Worm (Caenorhabditis elegans) whole organism, L1 larva: Measurements from ENCODE around the gene emb-30.
A peak's percentile ranks its signal among the peaks of the same experiment; 100 is the strongest.

ENCODE experiments used
- C16A3.4 ChIP-seq: fragments of 150-350 bp; optimal IDR thresholded peaks from 2 replicates; lab custom pipeline; 2014; ENCODE audit warnings: missing biosample characterization, missing genetic modification characterization
- blmp-1 ChIP-seq: fragments of 150-350 bp; optimal IDR thresholded peaks from 2 replicates; lab custom pipeline; 2014; ENCODE audit warnings: missing biosample characterization, missing genetic modification characterization
- ceh-8 ChIP-seq: fragments of 200-800 bp; sonication (Bioruptor generic); optimal IDR thresholded peaks from 2 replicates; lab custom pipeline; 2018; ENCODE audit warnings: mild to moderate bottlenecking, missing genetic modification characterization, moderate library complexity, missing compliant biosample characterization
- dpl-1 ChIP-seq, 3 experiments: fragments of 150-350 bp in 2 of 3; sonication (generic microtip) in 1 of 3; optimal IDR thresholded peaks; 2 replicates each; lab custom pipeline; 2014 to 2017; ENCODE audit warnings: missing biosample characterization in 3 of 3, missing genetic modification characterization in 3 of 3, missing genetic modification reagents in 3 of 3
- dsc-1 ChIP-seq: sonication (generic microtip); optimal IDR thresholded peaks from 2 replicates; lab custom pipeline; 2016; ENCODE audit warnings: mild to moderate bottlenecking, missing genetic modification characterization, missing compliant biosample characterization
- efl-1 ChIP-seq, 4 experiments: fragments of 150-350 bp; optimal IDR thresholded peaks in 3 of 4; peaks in 1 of 4; 1 replicate in 1 of 4; 2 replicates in 3 of 4; lab custom pipeline; 2014; ENCODE audit warnings: missing biosample characterization in 2 of 4, missing genetic modification characterization in 2 of 4, missing genetic modification reagents in 2 of 4
- elt-3 ChIP-seq, 6 experiments: fragments of 150-350 bp in 1 of 6; sonication (generic microtip); optimal IDR thresholded peaks; 2 replicates each; lab custom pipeline; 2017 to 2018; ENCODE audit warnings: missing biosample characterization in 6 of 6, missing genetic modification characterization in 6 of 6, inconsistent platforms in 1 of 6
- hlh-17 ChIP-seq: fragments of 200-800 bp; sonication (Bioruptor generic); optimal IDR thresholded peaks from 2 replicates; lab custom pipeline; 2018; ENCODE audit warnings: missing genetic modification characterization, mild to moderate bottlenecking, missing compliant biosample characterization, moderate library complexity, borderline replicate concordance
- jun-1 ChIP-seq: fragments of 150-350 bp; optimal IDR thresholded peaks from 2 replicates; lab custom pipeline; 2014; ENCODE audit warnings: missing biosample characterization, missing genetic modification reagents, missing genetic modification characterization
- lin-14 ChIP-seq: fragments of 200-800 bp; sonication (Bioruptor generic); optimal IDR thresholded peaks from 2 replicates; lab custom pipeline; 2018; ENCODE audit warnings: mild to moderate bottlenecking, missing genetic modification characterization, moderate library complexity, missing compliant biosample characterization
- lin-15B ChIP-seq: fragments of 150-350 bp; sonication (generic microtip); optimal IDR thresholded peaks from 3 replicates; lab custom pipeline; 2014; ENCODE audit warnings: missing biosample characterization, missing genetic modification characterization
- lin-35 ChIP-seq, 2 experiments: fragments of 150-350 bp; optimal IDR thresholded peaks; 2 replicates each; lab custom pipeline; 2014; ENCODE audit warnings: missing biosample characterization in 2 of 2, missing genetic modification characterization in 2 of 2, missing genetic modification reagents in 2 of 2
- lin-39 ChIP-seq: fragments of 150-350 bp; optimal IDR thresholded peaks from 2 replicates; lab custom pipeline; 2014; ENCODE audit warnings: missing biosample characterization, missing genetic modification reagents, missing genetic modification characterization
- lsy-2 ChIP-seq, 2 experiments: fragments of 150-350 bp; optimal IDR thresholded peaks; 2 replicates each; lab custom pipeline; 2014; ENCODE audit warnings: missing biosample characterization in 2 of 2, missing genetic modification characterization in 2 of 2
- mab-9 ChIP-seq: fragments of 200-800 bp; sonication (Bioruptor generic); IDR thresholded peaks from 2 replicates; pipeline ENCODE4 v1.3.6; 2022; ENCODE audit warnings: missing genetic modification reagents, missing genetic modification characterization, missing compliant biosample characterization
- mdl-1 ChIP-seq, 2 experiments: fragments of 150-350 bp; optimal IDR thresholded peaks; 2 replicates each; lab custom pipeline; 2014 to 2017; ENCODE audit warnings: missing biosample characterization in 2 of 2, missing genetic modification characterization in 2 of 2, inconsistent platforms in 1 of 2
- mep-1 ChIP-seq: fragments of 150-350 bp; optimal IDR thresholded peaks from 2 replicates; lab custom pipeline; 2014; ENCODE audit warnings: missing biosample characterization, missing genetic modification characterization
- nhr-19 ChIP-seq: fragments of 200-800 bp; sonication (Bioruptor generic); conservative IDR thresholded peaks from 2 replicates; pipeline ENCODE4 v1.3.6; 2022; ENCODE audit warnings: missing genetic modification characterization, missing compliant biosample characterization
- nhr-20 ChIP-seq: sonication (generic microtip); optimal IDR thresholded peaks from 2 replicates; lab custom pipeline; 2016; ENCODE audit warnings: mild to moderate bottlenecking, missing genetic modification characterization, missing compliant biosample characterization
- nhr-47 ChIP-seq: sonication (generic microtip); optimal IDR thresholded peaks from 2 replicates; lab custom pipeline; 2016; ENCODE audit warnings: mild to moderate bottlenecking, missing genetic modification characterization, moderate library complexity, missing compliant biosample characterization
- nhr-71 ChIP-seq: sonication (generic microtip); optimal IDR thresholded peaks from 2 replicates; lab custom pipeline; 2016; ENCODE audit warnings: mild to moderate bottlenecking, missing genetic modification characterization, moderate library complexity, missing compliant biosample characterization
- nhr-77 ChIP-seq: fragments of 150-350 bp; optimal IDR thresholded peaks from 2 replicates; lab custom pipeline; 2014; ENCODE audit warnings: missing biosample characterization, missing genetic modification characterization
- nhr-84 ChIP-seq: sonication (generic microtip); optimal IDR thresholded peaks from 2 replicates; lab custom pipeline; 2017; ENCODE audit warnings: missing biosample characterization, missing genetic modification characterization
- pag-3 ChIP-seq: sonication (generic microtip); optimal IDR thresholded peaks from 2 replicates; lab custom pipeline; 2017; ENCODE audit warnings: missing genetic modification characterization, mild to moderate bottlenecking, missing compliant biosample characterization, antibody characterized with exemption, borderline replicate concordance; ENCODE audit not compliant: insufficient read depth
- rnt-1 ChIP-seq: sonication (generic microtip); optimal IDR thresholded peaks from 2 replicates; lab custom pipeline; 2016; ENCODE audit warnings: mild to moderate bottlenecking, missing genetic modification characterization, moderate library complexity, missing compliant biosample characterization
- snu-23 ChIP-seq: sonication (generic microtip); optimal IDR thresholded peaks from 2 replicates; lab custom pipeline; 2016; ENCODE audit warnings: missing genetic modification characterization, missing compliant biosample characterization
- sptf-1 ChIP-seq: fragments of 150-350 bp; optimal IDR thresholded peaks from 2 replicates; lab custom pipeline; 2014; ENCODE audit warnings: missing biosample characterization, missing genetic modification characterization
- sup-37 ChIP-seq: fragments of 200-800 bp; sonication (Bioruptor generic); optimal IDR thresholded peaks from 2 replicates; lab custom pipeline; 2018; ENCODE audit warnings: mild to moderate bottlenecking, missing genetic modification characterization, missing compliant biosample characterization
- swsn-7 ChIP-seq: sonication (generic microtip); optimal IDR thresholded peaks from 2 replicates; lab custom pipeline; 2016; ENCODE audit warnings: missing genetic modification characterization, missing compliant biosample characterization
- tbx-2 ChIP-seq: sonication (generic microtip); optimal IDR thresholded peaks from 2 replicates; lab custom pipeline; 2016; ENCODE audit warnings: missing genetic modification characterization, missing compliant biosample characterization
- unc-130 ChIP-seq: fragments of 150-350 bp; optimal IDR thresholded peaks from 2 replicates; lab custom pipeline; 2017; ENCODE audit warnings: missing biosample characterization, missing genetic modification characterization, inconsistent platforms
- unc-62 ChIP-seq: fragments of 150-350 bp; optimal IDR thresholded peaks from 2 replicates; lab custom pipeline; 2014; ENCODE audit warnings: missing biosample characterization, missing genetic modification reagents, missing genetic modification characterization
- unc-98 ChIP-seq: fragments of 200-800 bp; sonication (Bioruptor generic); IDR thresholded peaks from 2 replicates; pipeline ENCODE4 v1.3.6; 2022; ENCODE audit warnings: missing genetic modification characterization, missing compliant biosample characterization
- ztf-4 ChIP-seq: fragments of 150-350 bp; optimal IDR thresholded peaks from 2 replicates; lab custom pipeline; 2014; ENCODE audit warnings: missing biosample characterization, missing genetic modification characterization

Gene emb-30

DNA sequence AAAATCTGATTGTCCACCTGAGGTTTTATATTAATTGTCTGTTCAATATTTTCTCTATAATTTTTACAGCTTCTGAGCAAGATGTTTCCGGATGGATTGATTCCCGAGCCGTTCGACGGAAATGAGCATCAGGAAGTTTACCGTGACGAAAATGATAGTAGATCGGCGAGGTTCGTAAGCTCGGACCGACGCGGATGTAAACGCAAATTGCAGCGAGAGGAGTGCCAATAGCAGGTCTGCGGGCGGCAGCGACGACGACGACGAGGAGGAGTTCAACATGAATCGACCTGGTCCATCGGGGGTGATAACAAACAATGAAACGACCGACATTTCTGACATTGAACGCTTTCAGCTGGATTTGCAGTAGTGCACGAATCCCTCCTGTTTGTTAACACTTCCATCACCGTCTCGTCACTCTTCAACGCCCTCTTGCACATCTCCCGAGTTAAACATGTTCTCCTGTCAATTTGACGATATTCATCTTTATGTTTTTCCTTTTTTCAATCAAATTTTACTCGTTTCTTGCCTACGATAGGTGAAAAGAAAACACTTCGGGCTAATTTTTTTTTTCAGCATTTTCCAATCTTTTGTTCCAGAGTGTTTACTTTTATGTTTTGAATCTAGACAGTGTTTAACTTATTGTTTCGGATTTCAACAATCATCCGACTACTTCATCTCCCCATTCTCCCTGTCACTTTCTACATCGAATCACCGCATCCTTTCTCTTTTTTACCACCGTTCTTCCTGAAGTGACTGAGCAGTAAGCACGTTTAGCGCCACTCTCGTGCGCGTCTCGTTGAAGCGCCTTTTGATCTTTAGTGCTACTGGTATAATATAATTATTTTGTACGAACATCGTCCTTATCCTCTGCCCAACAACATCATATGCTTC, 20.9 kb upstream of the emb-30 start:
- TF ChIP-seq blmp-1, result peak; percentile 12
- TF ChIP-seq lin-15B (tag; lab: Kevin White, UChicago), result no peak

DNA sequence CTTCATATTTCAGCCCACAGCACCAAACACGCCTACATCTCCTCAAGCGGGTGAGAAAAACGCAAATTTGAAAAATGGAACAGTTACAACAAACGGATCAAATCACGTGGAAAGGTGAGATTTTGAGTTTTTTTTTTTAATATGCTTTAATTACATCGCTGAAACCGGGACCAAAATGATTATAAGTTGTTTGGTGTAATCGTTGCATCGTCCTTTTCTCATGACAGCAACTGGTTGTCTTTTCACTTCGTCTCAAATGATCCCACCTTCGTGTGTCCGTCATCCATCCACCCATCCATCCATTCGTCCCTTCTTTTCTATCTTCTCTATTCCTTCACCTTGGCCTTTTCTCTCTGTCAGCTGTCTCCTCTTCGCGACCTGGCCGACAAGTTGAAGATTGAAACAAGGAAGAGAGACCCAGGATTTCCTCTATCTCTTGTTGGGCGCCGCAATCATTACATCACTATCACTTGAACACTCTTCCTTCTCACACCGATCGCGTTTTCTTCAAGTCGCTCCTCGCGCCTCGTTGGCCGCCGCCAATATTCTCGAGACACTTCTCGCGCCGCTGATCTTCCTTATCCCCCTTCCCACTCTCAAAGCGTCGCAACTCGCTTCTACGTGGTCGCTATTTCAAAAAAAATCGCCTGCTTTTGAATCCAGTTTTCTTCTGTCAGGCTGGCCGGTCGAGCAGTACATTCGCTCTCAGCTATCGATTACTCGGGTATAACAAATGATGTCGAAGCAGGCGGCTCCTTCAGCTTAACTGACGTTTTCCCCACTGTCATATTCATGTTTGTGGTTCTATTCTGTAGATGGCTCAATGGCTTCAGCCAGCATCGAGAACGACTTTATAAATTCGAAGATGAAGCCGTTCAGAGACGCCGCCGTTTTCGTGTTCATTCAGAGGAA, 16.2 kb upstream of the emb-30 start:
- peak; percentile 69 to 86 for TF ChIP-seq lsy-2 (tag; optimal IDR thresholded peaks at IDR 0.05; lab: Kevin White, UChicago)
- TF ChIP-seq dsc-1 (tag; lab: Kevin White, UChicago), result peak; percentile 18
- peak in 1 of 2 experiments; percentile 23 for TF ChIP-seq efl-1 (optimal IDR thresholded peaks at IDR 0.05; lab: Kevin White, UChicago)
- TF ChIP-seq efl-1 (GFP tag; optimal IDR thresholded peaks at IDR 0.05 in 1 of 2; lab: Kevin White, UChicago), result peak in 1 of 2 experiments; percentile 93
- TF ChIP-seq lin-39 (tag; lab: Kevin White, UChicago), result no peak
- TF ChIP-seq tbx-2 (tag; lab: Kevin White, UChicago), result peak; percentile 56
- TF ChIP-seq sptf-1, result no peak
- TF ChIP-seq elt-3 (tag; optimal IDR thresholded peaks at IDR 0.05; lab: Kevin White, UChicago), result peak in 2 of 6 experiments; percentile 26 to 28
- TF ChIP-seq lin-14 (GFP tag; lab: Kevin White, UChicago), result peak; percentile 90
- peak; percentile 15 for TF ChIP-seq C16A3.4
- peak; percentile 10 for TF ChIP-seq nhr-77 (tag; lab: Kevin White, UChicago)
- peak; percentile 23; the same call in 1 of the 2 replicates for TF ChIP-seq mab-9 (GFP tag; lab: Robert Waterston, UW)
- peak; percentile 37 for TF ChIP-seq mep-1 (tag; lab: Kevin White, UChicago)
- TF ChIP-seq lin-35 (GFP tag; optimal IDR thresholded peaks at IDR 0.05; lab: Kevin White, UChicago), result peak; percentile 3 to 21
- TF ChIP-seq mdl-1 (tag; optimal IDR thresholded peaks at IDR 0.05; lab: Kevin White, UChicago), result no peak
- peak; percentile 82 for TF ChIP-seq nhr-71 (tag; lab: Kevin White, UChicago)
- peak; percentile 64 for TF ChIP-seq snu-23 (GFP tag; lab: Kevin White, UChicago)
- peak; percentile 15 for TF ChIP-seq nhr-47 (tag; lab: Kevin White, UChicago)
- peak; percentile 48 for TF ChIP-seq ztf-4
- TF ChIP-seq ceh-8 (GFP tag; lab: Kevin White, UChicago), result no peak
- no peak for TF ChIP-seq nhr-84
- TF ChIP-seq nhr-20 (tag; lab: Kevin White, UChicago), result peak; percentile 63
- no peak for TF ChIP-seq hlh-17 (GFP tag; lab: Kevin White, UChicago)
- TF ChIP-seq unc-62, result no peak
- 0 out of 2 replicates have a peak, but pooled peaks have one; percentile 35 for TF ChIP-seq unc-98 (GFP tag; lab: Robert Waterston, UW)
- peak; percentile 15 for TF ChIP-seq swsn-7
- TF ChIP-seq pag-3 (tag; lab: Kevin White, UChicago), result peak; percentile 41
- TF ChIP-seq jun-1 (tag; lab: Kevin White, UChicago), result no peak
- peak; percentile 62 for TF ChIP-seq rnt-1 (tag; lab: Kevin White, UChicago)
- peak; percentile 84 for TF ChIP-seq blmp-1
- peak; percentile 80 for TF ChIP-seq unc-130 (tag; lab: Kevin White, UChicago)
- peak; percentile 39 for TF ChIP-seq nhr-19 (GFP tag; lab: Robert Waterston, UW)
- no peak for TF ChIP-seq sup-37 (GFP tag; lab: Kevin White, UChicago)
- peak in 2 of 3 experiments; percentile 23 to 34 for TF ChIP-seq dpl-1 (GFP tag; optimal IDR thresholded peaks at IDR 0.05; lab: Kevin White, UChicago)
